Worm (Caenorhabditis elegans) whole organism, L4/young adult: ENCODE data around the gene B0310.6.

ENCODE experiments used
- dao-5 ChIP-seq: sonication (generic microtip); optimal IDR thresholded peaks from 2 replicates; lab custom pipeline; 2016; ENCODE audit warnings: missing genotype, missing genetic modification characterization, moderate library complexity, missing compliant biosample characterization
- him-1 ChIP-seq: sonication (generic microtip); optimal IDR thresholded peaks from 2 replicates; lab custom pipeline; 2016; ENCODE audit warnings: missing genotype, missing genetic modification reagents, missing genetic modification characterization, missing compliant biosample characterization

DNA sequence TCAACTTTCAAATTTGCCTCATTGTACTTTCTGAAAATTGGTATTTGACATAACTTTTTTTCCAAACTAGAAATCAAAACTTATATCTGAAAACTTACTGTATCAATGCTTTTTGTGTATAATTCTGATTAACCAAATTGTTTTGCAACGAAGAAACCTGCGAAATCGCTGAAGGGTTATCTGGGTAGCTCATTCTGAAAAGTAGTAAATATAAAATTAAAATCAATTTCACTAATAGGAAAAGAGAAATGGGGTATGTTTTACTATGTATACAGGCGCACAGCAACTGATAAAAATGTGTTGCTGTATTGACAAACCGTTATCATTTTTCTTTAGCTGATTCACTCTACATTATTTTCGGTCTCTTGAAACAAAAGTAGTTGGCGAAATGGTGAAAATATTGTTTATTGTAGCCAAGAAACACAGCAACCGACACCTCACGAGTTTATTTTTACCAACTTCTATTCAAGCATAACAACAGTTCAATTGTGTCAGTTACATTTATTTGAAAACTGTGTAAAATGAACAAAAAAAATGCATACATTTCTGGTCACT lies 20.4 kb upstream of the B0310.6 start, which contains the start of gene F57C12.2:
- no peak for TF ChIP-seq him-1 (tag; lab: Kevin White, UChicago)
- TF ChIP-seq dao-5 (tag; lab: Kevin White, UChicago) = no peak
